Worm (Caenorhabditis elegans) whole organism, late embryonic: ENCODE results near the gene F47B8.10.

Experiments
- C08G9.2 ChIP-seq: sonication (generic microtip); optimal IDR thresholded peaks from 2 replicates; lab custom pipeline; 2016; ENCODE audit warnings: mild to moderate bottlenecking, missing genetic modification characterization, moderate library complexity, missing compliant biosample characterization
- C38D4.7 ChIP-seq: fragments of 200-800 bp; sonication (Bioruptor generic); optimal IDR thresholded peaks from 2 replicates; lab custom pipeline; 2018; ENCODE audit warnings: mild to moderate bottlenecking, missing genetic modification characterization, moderate library complexity, missing compliant biosample characterization
- F13H6.1 ChIP-seq: sonication (generic microtip); optimal IDR thresholded peaks from 2 replicates; lab custom pipeline; 2016; ENCODE audit warnings: missing genetic modification characterization, missing compliant biosample characterization
- K02D7.2 ChIP-seq: sonication (generic microtip); optimal IDR thresholded peaks from 2 replicates; lab custom pipeline; 2017; ENCODE audit warnings: mild to moderate bottlenecking, missing genetic modification characterization, missing compliant biosample characterization
- K09A11.1 ChIP-seq: sonication (generic microtip); optimal IDR thresholded peaks from 2 replicates; lab custom pipeline; 2017; ENCODE audit warnings: antibody characterized with exemption, mild to moderate bottlenecking, missing genetic modification characterization, missing compliant biosample characterization; ENCODE audit not compliant: insufficient read depth
- T23F11.4 ChIP-seq: fragments of 200-800 bp; sonication (Bioruptor generic); optimal IDR thresholded peaks from 2 replicates; lab custom pipeline; 2018; ENCODE audit warnings: mild to moderate bottlenecking, missing genetic modification characterization, missing compliant biosample characterization
- Y22D7AL.16 ChIP-seq: sonication (generic microtip); optimal IDR thresholded peaks from 2 replicates; lab custom pipeline; 2016; ENCODE audit warnings: missing genetic modification characterization, missing compliant biosample characterization
- ama-1 ChIP-seq: fragments of 150-350 bp; optimal IDR thresholded peaks from 2 replicates; lab custom pipeline; 2014
- ceh-14 ChIP-seq: sonication (generic microtip); optimal IDR thresholded peaks from 2 replicates; lab custom pipeline; 2016; ENCODE audit warnings: missing genotype, missing genetic modification characterization, missing compliant biosample characterization
- ceh-18 ChIP-seq: sonication (generic microtip); optimal IDR thresholded peaks from 2 replicates; lab custom pipeline; 2016; ENCODE audit warnings: missing genetic modification characterization, missing compliant biosample characterization
- ceh-19 ChIP-seq: fragments of 200-800 bp; sonication (Bioruptor generic); optimal IDR thresholded peaks from 2 replicates; lab custom pipeline; 2018; ENCODE audit warnings: mild to moderate bottlenecking, missing genetic modification characterization, missing compliant biosample characterization
- ceh-2 ChIP-seq: sonication (generic microtip); optimal IDR thresholded peaks from 2 replicates; lab custom pipeline; 2016; ENCODE audit warnings: missing genotype, missing genetic modification characterization, missing compliant biosample characterization
- ceh-22 ChIP-seq: sonication (generic microtip); optimal IDR thresholded peaks from 2 replicates; lab custom pipeline; 2017; ENCODE audit warnings: missing biosample characterization, missing genetic modification characterization
- ceh-24 ChIP-seq: sonication (generic microtip); optimal IDR thresholded peaks from 2 replicates; lab custom pipeline; 2016; ENCODE audit warnings: mild to moderate bottlenecking, missing genetic modification characterization, missing compliant biosample characterization
- ceh-31 ChIP-seq: sonication (generic microtip); optimal IDR thresholded peaks from 2 replicates; lab custom pipeline; 2016; ENCODE audit warnings: missing genetic modification characterization, missing compliant biosample characterization
- ceh-34 ChIP-seq: sonication (generic microtip); optimal IDR thresholded peaks from 2 replicates; lab custom pipeline; 2016; ENCODE audit warnings: mild to moderate bottlenecking, missing genetic modification characterization, missing compliant biosample characterization
- ceh-45 ChIP-seq: fragments of 200-800 bp; sonication (Bioruptor generic); IDR thresholded peaks from 2 replicates; pipeline ENCODE4 v1.3.6; 2022; ENCODE audit warnings: missing genetic modification reagents, missing genetic modification characterization, missing compliant biosample characterization
- ceh-48 ChIP-seq: sonication (generic microtip); optimal IDR thresholded peaks from 2 replicates; lab custom pipeline; 2016; ENCODE audit warnings: missing genetic modification characterization, inconsistent platforms, missing compliant biosample characterization
- ceh-6 ChIP-seq: fragments of 200-800 bp; sonication (Bioruptor generic); optimal IDR thresholded peaks from 2 replicates; lab custom pipeline; 2018; ENCODE audit warnings: mild to moderate bottlenecking, missing genetic modification characterization, missing compliant biosample characterization
- ceh-9 ChIP-seq: sonication (generic microtip); optimal IDR thresholded peaks from 2 replicates; lab custom pipeline; 2016; ENCODE audit warnings: mild to moderate bottlenecking, missing genetic modification characterization, inconsistent platforms, missing compliant biosample characterization
- che-1 ChIP-seq: sonication (generic microtip); optimal IDR thresholded peaks from 2 replicates; lab custom pipeline; 2016; ENCODE audit warnings: mild to moderate bottlenecking, missing genetic modification characterization, missing compliant biosample characterization
- elt-4 ChIP-seq: sonication (generic microtip); optimal IDR thresholded peaks from 2 replicates; lab custom pipeline; 2016; ENCODE audit warnings: missing genetic modification characterization, missing compliant biosample characterization
- ets-4 ChIP-seq: sonication (generic microtip); optimal IDR thresholded peaks from 2 replicates; lab custom pipeline; 2016; ENCODE audit warnings: missing genetic modification characterization, missing compliant biosample characterization
- fkh-6 ChIP-seq: sonication (generic microtip); optimal IDR thresholded peaks from 2 replicates; lab custom pipeline; 2016; ENCODE audit warnings: missing genetic modification characterization, missing compliant biosample characterization
- gmeb-2 ChIP-seq: sonication (generic microtip); optimal IDR thresholded peaks from 2 replicates; lab custom pipeline; 2016; ENCODE audit warnings: missing genetic modification characterization, inconsistent platforms, missing compliant biosample characterization
- hlh-13 ChIP-seq: fragments of 200-800 bp; sonication (Bioruptor generic); optimal IDR thresholded peaks from 2 replicates; lab custom pipeline; 2018; ENCODE audit warnings: mild to moderate bottlenecking, missing genetic modification characterization, missing compliant biosample characterization
- hlh-15 ChIP-seq: sonication (generic microtip); optimal IDR thresholded peaks from 2 replicates; lab custom pipeline; 2016; ENCODE audit warnings: missing genetic modification characterization, missing compliant biosample characterization
- hlh-6 ChIP-seq: sonication (generic microtip); optimal IDR thresholded peaks from 2 replicates; lab custom pipeline; 2016; ENCODE audit warnings: missing genotype, missing genetic modification characterization, missing compliant biosample characterization
- hlh-8 ChIP-seq: sonication (generic microtip); optimal IDR thresholded peaks from 2 replicates; lab custom pipeline; 2016; ENCODE audit warnings: missing genotype, missing genetic modification characterization, missing compliant biosample characterization
- lim-6 ChIP-seq: sonication (generic microtip); optimal IDR thresholded peaks from 2 replicates; lab custom pipeline; 2016; ENCODE audit warnings: missing genetic modification characterization, missing compliant biosample characterization
- lin-11 ChIP-seq: fragments of 200-800 bp; sonication (Bioruptor generic); optimal IDR thresholded peaks from 2 replicates; lab custom pipeline; 2018; ENCODE audit warnings: mild to moderate bottlenecking, missing genetic modification characterization, missing compliant biosample characterization
- madf-2 ChIP-seq: sonication (generic microtip); optimal IDR thresholded peaks from 2 replicates; lab custom pipeline; 2017; ENCODE audit warnings: missing genetic modification characterization, missing compliant biosample characterization
- nfya-1 ChIP-seq: sonication (generic microtip); optimal IDR thresholded peaks from 2 replicates; lab custom pipeline; 2017; ENCODE audit warnings: missing genetic modification characterization, mild to moderate bottlenecking, missing compliant biosample characterization, antibody characterized with exemption, moderate library complexity
- nhr-11 ChIP-seq: fragments of 150-350 bp; optimal IDR thresholded peaks from 2 replicates; lab custom pipeline; 2014; ENCODE audit warnings: missing biosample characterization, missing genetic modification characterization
- nhr-232 ChIP-seq: sonication (generic microtip); optimal IDR thresholded peaks from 2 replicates; lab custom pipeline; 2016; ENCODE audit warnings: missing genetic modification characterization, missing compliant biosample characterization
- npax-4 ChIP-seq: sonication (generic microtip); optimal IDR thresholded peaks from 2 replicates; lab custom pipeline; 2016; ENCODE audit warnings: missing genetic modification characterization, missing compliant biosample characterization
- odd-2 ChIP-seq: sonication (generic microtip); optimal IDR thresholded peaks from 2 replicates; lab custom pipeline; 2017; ENCODE audit warnings: antibody characterized with exemption, mild to moderate bottlenecking, missing genetic modification characterization, missing compliant biosample characterization
- pag-3 ChIP-seq: sonication (generic microtip); optimal IDR thresholded peaks from 2 replicates; lab custom pipeline; 2016; ENCODE audit warnings: missing compliant biosample characterization, missing genetic modification characterization, borderline replicate concordance
- pat-9 ChIP-seq: fragments of 200-800 bp; sonication (Bioruptor generic); optimal IDR thresholded peaks from 2 replicates; lab custom pipeline; 2018; ENCODE audit warnings: mild to moderate bottlenecking, missing genetic modification characterization, moderate library complexity, missing compliant biosample characterization
- pax-1 ChIP-seq: fragments of 150-350 bp; optimal IDR thresholded peaks from 2 replicates; lab custom pipeline; 2014; ENCODE audit warnings: missing biosample characterization, missing genetic modification characterization
- pqm-1 ChIP-seq: sonication (generic microtip); optimal IDR thresholded peaks from 2 replicates; lab custom pipeline; 2016; ENCODE audit warnings: missing genetic modification characterization, missing compliant biosample characterization
- pros-1 ChIP-seq: fragments of 150-350 bp; optimal IDR thresholded peaks from 2 replicates; lab custom pipeline; 2014; ENCODE audit warnings: missing biosample characterization, missing genetic modification reagents, missing genetic modification characterization
- ref-2 ChIP-seq: sonication (generic microtip); optimal IDR thresholded peaks from 2 replicates; lab custom pipeline; 2016; ENCODE audit warnings: missing genetic modification characterization, missing compliant biosample characterization
- sdc-2 ChIP-seq: sonication (generic microtip); optimal IDR thresholded peaks from 2 replicates; lab custom pipeline; 2016; ENCODE audit warnings: missing genotype, missing genetic modification characterization, missing compliant biosample characterization
- syd-9 ChIP-seq: sonication (generic microtip); optimal IDR thresholded peaks from 2 replicates; lab custom pipeline; 2016; ENCODE audit warnings: mild to moderate bottlenecking, missing genetic modification characterization, moderate library complexity, missing compliant biosample characterization
- tbx-2 ChIP-seq: sonication (generic microtip); optimal IDR thresholded peaks from 2 replicates; lab custom pipeline; 2016; ENCODE audit warnings: missing genetic modification characterization, missing compliant biosample characterization
- tbx-7 ChIP-seq: sonication (generic microtip); optimal IDR thresholded peaks from 2 replicates; lab custom pipeline; 2016; ENCODE audit warnings: missing genotype, missing genetic modification characterization, missing compliant biosample characterization
- ttx-3 ChIP-seq: sonication (generic microtip); optimal IDR thresholded peaks from 2 replicates; lab custom pipeline; 2016; ENCODE audit warnings: missing genetic modification reagents, missing genetic modification characterization, missing compliant biosample characterization
- unc-3 ChIP-seq, 2 experiments: fragments of 200-800 bp in 1 of 2; sonication (Bioruptor generic) in 1 of 2; sonication (generic microtip) in 1 of 2; conservative IDR thresholded peaks in 1 of 2; optimal IDR thresholded peaks in 1 of 2; 2 replicates each; pipeline versions ENCODE4 v1.3.6 to Lab custom; 2016 to 2022; ENCODE audit warnings: missing compliant biosample characterization in 2 of 2, missing genetic modification characterization in 2 of 2, missing genetic modification reagents in 1 of 2
- unc-42 ChIP-seq: sonication (generic microtip); optimal IDR thresholded peaks from 2 replicates; lab custom pipeline; 2016; ENCODE audit warnings: missing genotype, missing genetic modification characterization, missing compliant biosample characterization
- unc-55 ChIP-seq: sonication (generic microtip); optimal IDR thresholded peaks from 2 replicates; lab custom pipeline; 2017; ENCODE audit warnings: missing biosample characterization, missing genetic modification reagents, missing genetic modification characterization
- zip-5 ChIP-seq: sonication (generic microtip); optimal IDR thresholded peaks from 2 replicates; lab custom pipeline; 2016; ENCODE audit warnings: missing genetic modification characterization, missing compliant biosample characterization
- ztf-16 ChIP-seq: sonication (generic microtip); optimal IDR thresholded peaks from 2 replicates; lab custom pipeline; 2017; ENCODE audit warnings: missing genetic modification characterization, missing compliant biosample characterization

F47B8.10 gene

ce11 chrV:14347234-14347826 lies 5.6 kb downstream of the F47B8.10 start, which contains the start of gene cept-2:
Gene cept-2, plus strand, starts transcription at chrV:14347766.
- TF ChIP-seq odd-2 (no peak), ceh-2 (tag; lab: Kevin White, UChicago) (peak; percentile 55), lin-11 (tag; lab: Kevin White, UChicago) (no peak), fkh-6 (no peak), nhr-232 (tag; lab: Kevin White, UChicago) (no peak), nfya-1 (tag; lab: Kevin White, UChicago) (peak; percentile 75), C38D4.7 (GFP tag; lab: Kevin White, UChicago) (no peak), pqm-1 (tag; lab: Kevin White, UChicago) (peak; percentile 8), ttx-3 (tag; lab: Kevin White, UChicago) (no peak), F13H6.1 (tag; lab: Kevin White, UChicago) (peak; percentile 30), pros-1 (tag; lab: Kevin White, UChicago) (no peak), Y22D7AL.16 (tag; lab: Kevin White, UChicago) (no peak), sdc-2 (tag; lab: Kevin White, UChicago) (no peak), T23F11.4 (GFP tag; lab: Kevin White, UChicago) (no peak), ceh-19 (GFP tag; lab: Kevin White, UChicago) (no peak), gmeb-2 (tag; lab: Kevin White, UChicago) (peak; percentile 21), ama-1 (lab: Kevin White, UChicago) (no peak), tbx-2 (tag; lab: Kevin White, UChicago) (peak; percentile 87), elt-4 (tag; lab: Kevin White, UChicago) (no peak), hlh-8 (tag; lab: Kevin White, UChicago) (peak; percentile 58), lim-6 (tag; lab: Kevin White, UChicago) (peak; percentile 73), ceh-14 (peak; percentile 76), ztf-16 (tag; lab: Kevin White, UChicago) (peak; percentile 57), pag-3 (no peak), unc-3 (GFP tag; conservative IDR thresholded peaks at IDR 0.05; lab: Robert Waterston, UW) (no peak), unc-3 (tag; optimal IDR thresholded peaks at IDR 0.05; lab: Kevin White, UChicago) (no peak), K09A11.1 (tag; lab: Kevin White, UChicago) (peak; percentile 21), che-1 (tag; lab: Kevin White, UChicago) (no peak), K02D7.2 (tag; lab: Kevin White, UChicago) (no peak), nhr-11 (tag; lab: Kevin White, UChicago) (no peak), pat-9 (tag; lab: Kevin White, UChicago) (no peak), ceh-45 (no peak), ceh-31 (tag; lab: Kevin White, UChicago) (peak; percentile 94), pax-1 (tag; lab: Kevin White, UChicago) (peak; percentile 75), npax-4 (tag; lab: Kevin White, UChicago) (no peak), ets-4 (tag; lab: Kevin White, UChicago) (peak; percentile 46), unc-55 (GFP tag; lab: Kevin White, UChicago) (no peak), hlh-6 (tag; lab: Kevin White, UChicago) (no peak), C08G9.2 (tag; lab: Kevin White, UChicago) (peak; percentile 84), tbx-7 (tag; lab: Kevin White, UChicago) (peak; percentile 65), ceh-22 (tag; lab: Kevin White, UChicago) (no peak), syd-9 (no peak), ceh-34 (tag; lab: Kevin White, UChicago) (peak; percentile 61), ceh-24 (tag; lab: Kevin White, UChicago) (no peak), ceh-9 (tag; lab: Kevin White, UChicago) (no peak), unc-42 (peak; percentile 83), ref-2 (tag; lab: Kevin White, UChicago) (peak; percentile 91), hlh-15 (tag; lab: Kevin White, UChicago) (no peak), zip-5 (tag; lab: Kevin White, UChicago) (peak; percentile 32), ceh-48 (tag; lab: Kevin White, UChicago) (no peak), madf-2 (peak; percentile 44), hlh-13 (GFP tag; lab: Kevin White, UChicago) (no peak), ceh-18 (tag; lab: Kevin White, UChicago) (peak; percentile 77), ceh-6 (GFP tag; lab: Kevin White, UChicago) (no peak)
